Fruit fly (Drosophila melanogaster): ENCODE data around the gene AdoR.

DNA sequence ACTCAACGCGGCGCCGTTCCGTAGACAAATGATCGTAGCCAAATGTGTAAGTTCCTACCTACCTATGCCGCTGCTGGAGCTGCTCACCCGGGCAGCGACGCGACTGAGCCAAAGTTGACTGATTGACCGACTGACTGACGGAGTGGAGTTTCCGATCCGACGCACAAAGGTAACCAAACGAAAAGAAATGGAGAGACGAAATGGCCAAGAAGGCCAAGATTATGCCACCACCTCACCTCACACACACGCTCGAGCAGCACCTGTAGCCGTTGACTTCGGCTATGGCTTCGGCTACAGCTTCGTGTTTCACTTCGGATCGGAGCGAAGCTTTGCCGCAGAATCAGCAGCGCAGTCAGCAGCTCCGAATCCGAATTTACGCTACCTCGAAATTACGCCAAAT lies 41.6 kb upstream of the AdoR start, which contains the start of gene CG9747:
- TF ChIP-seq Hr78 (GFP tag; optimal IDR thresholded peaks at IDR 0.05), result no peak
- TF ChIP-seq usp (GFP tag; optimal IDR thresholded peaks at IDR 0.05), result no peak
- TF ChIP-seq OdsH (GFP tag; optimal IDR thresholded peaks at IDR 0.05), result no peak
- no peak for TF ChIP-seq Abd-B (GFP tag; optimal IDR thresholded peaks at IDR 0.05)
- TF ChIP-seq dl (GFP tag; optimal IDR thresholded peaks at IDR 0.05; ENCODE audit: insufficient read depth in 1 of 2, partially characterized antibody in 2 of 2), result no peak
- TF ChIP-seq CG9705 (GFP tag; optimal IDR thresholded peaks at IDR 0.05), result no peak
- TF ChIP-seq sage (GFP tag; optimal IDR thresholded peaks at IDR 0.05), result no peak
- TF ChIP-seq sv (GFP tag; optimal IDR thresholded peaks at IDR 0.05), result no peak
